Fruit fly (Drosophila melanogaster): Measurements from ENCODE around the gene CG33189.

The CG33189 gene

dm6 chr3R:8784788-8785187 is 4.2 kb upstream of the CG33189 start:
- TF ChIP-seq CG31224 (GFP tag; IDR thresholded peaks at IDR 0.05): peak; percentile 47; the same call in 1 of the 2 replicates
- TF ChIP-seq CG17328 (GFP tag; IDR thresholded peaks at IDR 0.05): peak; percentile 44; the same call in 1 of the 2 replicates
- TF ChIP-seq CG17612 (GFP tag; IDR thresholded peaks at IDR 0.05): no peak
- TF ChIP-seq Hsf (GFP tag; optimal IDR thresholded peaks at IDR 0.05): peak; percentile 43
- TF ChIP-seq CG13775 (GFP tag; optimal IDR thresholded peaks at IDR 0.05): no peak
- TF ChIP-seq esg (GFP tag; conservative IDR thresholded peaks at IDR 0.05): peak; percentile 58
- TF ChIP-seq CG30431 (GFP tag; optimal IDR thresholded peaks at IDR 0.05): no peak
- no peak for TF ChIP-seq az2 (GFP tag; optimal IDR thresholded peaks at IDR 0.05)
- no peak for TF ChIP-seq CG16813 (GFP tag; IDR thresholded peaks at IDR 0.05; ENCODE audit: partially characterized antibody)
- TF ChIP-seq Fer1 (GFP tag; optimal IDR thresholded peaks at IDR 0.05): no peak
- TF ChIP-seq Scr (GFP tag; IDR thresholded peaks at IDR 0.05; ENCODE audit: partially characterized antibody): no peak
- no peak for TF ChIP-seq CG10431 (GFP tag; optimal IDR thresholded peaks at IDR 0.05)
- TF ChIP-seq zfh1 (GFP tag; IDR thresholded peaks at IDR 0.05): peak; percentile 63; the same call in 2 of the 3 replicates
- peak; percentile 44 for TF ChIP-seq CG30403 (GFP tag; optimal IDR thresholded peaks at IDR 0.05)
- TF ChIP-seq Optix (GFP tag; IDR thresholded peaks at IDR 0.05): no peak
- TF ChIP-seq CG10321 (GFP tag; IDR thresholded peaks at IDR 0.05): no peak
- no peak for TF ChIP-seq CG15073 (GFP tag; optimal IDR thresholded peaks at IDR 0.05)
- TF ChIP-seq dimm (GFP tag; IDR thresholded peaks at IDR 0.05): no peak
- TF ChIP-seq CG2199 (GFP tag; IDR thresholded peaks at IDR 0.05): no peak
- no peak for TF ChIP-seq Fer3 (tag; optimal IDR thresholded peaks at IDR 0.05)
- TF ChIP-seq CG17829 (tag; optimal IDR thresholded peaks at IDR 0.05): peak; percentile 7
- peak; percentile 78 for TF ChIP-seq slbo (GFP tag; IDR thresholded peaks at IDR 0.05)
- peak; percentile 51; the same call in 2 of the 3 replicates for TF ChIP-seq Dbx (GFP tag; IDR thresholded peaks at IDR 0.05)
- TF ChIP-seq CG17385 (GFP tag; optimal IDR thresholded peaks at IDR 0.05): no peak
- TF ChIP-seq peb (GFP tag; IDR thresholded peaks at IDR 0.05): no peak
- TF ChIP-seq CG1233 (GFP tag; optimal IDR thresholded peaks at IDR 0.05): peak; percentile 11
- peak; percentile 41 for TF ChIP-seq org-1 (GFP tag; optimal IDR thresholded peaks at IDR 0.05)
- peak; percentile 59 for TF ChIP-seq Xbp1 (GFP tag; optimal IDR thresholded peaks at IDR 0.05)
- no peak for TF ChIP-seq kay (GFP tag; optimal IDR thresholded peaks at IDR 0.05)
- TF ChIP-seq lmd (GFP tag; IDR thresholded peaks at IDR 0.05): peak; percentile 67
- peak; percentile 25; the same call in 1 of the 2 replicates for TF ChIP-seq MBD-R2 (GFP tag; IDR thresholded peaks at IDR 0.05)
- peak in 1 of 2 experiments; percentile 54 for TF ChIP-seq chif (GFP tag; optimal IDR thresholded peaks at IDR 0.05)
- TF ChIP-seq sens (GFP tag): peak; percentile 84
- TF ChIP-seq CG9609 (GFP tag; optimal IDR thresholded peaks at IDR 0.05): peak; percentile 2
- TF ChIP-seq B-H2 (GFP tag; optimal IDR thresholded peaks at IDR 0.05): no peak
- TF ChIP-seq ranshi (GFP tag; IDR thresholded peaks at IDR 0.05): peak; percentile 45; the same call in 1 of the 2 replicates
- TF ChIP-seq CG7271 (tag; optimal IDR thresholded peaks at IDR 0.05): no peak
- TF ChIP-seq chinmo (GFP tag; IDR thresholded peaks at IDR 0.05; ENCODE audit: partially characterized antibody): no peak
- TF ChIP-seq H2.0 (GFP tag; IDR thresholded peaks at IDR 0.05): peak; percentile 55
- TF ChIP-seq CG6654 (GFP tag; optimal IDR thresholded peaks at IDR 0.05): no peak
- TF ChIP-seq CG1602 (GFP tag; optimal IDR thresholded peaks at IDR 0.05): peak; percentile 23
- no peak for TF ChIP-seq zen (tag; optimal IDR thresholded peaks at IDR 0.05)
- TF ChIP-seq HLH4C (GFP tag; IDR thresholded peaks at IDR 0.05; ENCODE audit: partially characterized antibody): no peak
- no peak for TF ChIP-seq Hr78 (GFP tag; optimal IDR thresholded peaks at IDR 0.05)
- TF ChIP-seq Hey (tag; optimal IDR thresholded peaks at IDR 0.05): no peak
- peak; percentile 31; the same call in 1 of the 2 replicates for TF ChIP-seq seq (GFP tag; IDR thresholded peaks at IDR 0.05)
- peak; percentile 57 for TF ChIP-seq CG18599 (GFP tag; optimal IDR thresholded peaks at IDR 0.05)
- TF ChIP-seq vnd (GFP tag; IDR thresholded peaks at IDR 0.05; ENCODE audit: partially characterized antibody): no peak
- no peak for TF ChIP-seq CG9797 (GFP tag; optimal IDR thresholded peaks at IDR 0.05)
- TF ChIP-seq btn (GFP tag; optimal IDR thresholded peaks at IDR 0.05): peak; percentile 23
- 0 out of 2 replicates have a peak, but pooled peaks have one; percentile 44 for TF ChIP-seq Taf1 (GFP tag; IDR thresholded peaks at IDR 0.05)

Data from whole organism, embryonic.